Worm (Caenorhabditis elegans) whole organism, L1 larva: ENCODE measurements around the gene dhs-5.

Experiments
- ces-1 ChIP-seq: fragments of 150-350 bp; optimal IDR thresholded peaks from 2 replicates; lab custom pipeline; 2014; ENCODE audit warnings: missing biosample characterization, missing genetic modification reagents, missing genetic modification characterization
- mdl-1 ChIP-seq, 2 experiments: fragments of 150-350 bp; optimal IDR thresholded peaks; 2 replicates each; lab custom pipeline; 2014 to 2017; ENCODE audit warnings: missing biosample characterization in 2 of 2, missing genetic modification characterization in 2 of 2, inconsistent platforms in 1 of 2
- nhr-11 ChIP-seq: fragments of 150-350 bp; optimal IDR thresholded peaks from 2 replicates; lab custom pipeline; 2014; ENCODE audit warnings: missing biosample characterization, missing genetic modification characterization
- pax-3 ChIP-seq: fragments of 200-800 bp; sonication (Bioruptor generic); optimal IDR thresholded peaks from 2 replicates; lab custom pipeline; 2018; ENCODE audit warnings: mild to moderate bottlenecking, missing genetic modification characterization, moderate library complexity, missing compliant biosample characterization
- tbx-2 ChIP-seq: sonication (generic microtip); optimal IDR thresholded peaks from 2 replicates; lab custom pipeline; 2016; ENCODE audit warnings: missing genetic modification characterization, missing compliant biosample characterization

- TF ChIP-seq tbx-2 (tag; lab: Kevin White, UChicago) (no peak), mdl-1 (tag; optimal IDR thresholded peaks at IDR 0.05; lab: Kevin White, UChicago) (no peak), nhr-11 (tag; lab: Kevin White, UChicago) (no peak), pax-3 (tag; lab: Kevin White, UChicago) (no peak), ces-1 (no peak)
These were observed 4.0 kb upstream of the dhs-5 start for ce11 chrII:5449620-5450019.
